Worm (Caenorhabditis elegans) whole organism, midembryonic: Measurements from ENCODE around the gene F13E6.1.

ENCODE experiments used
- cog-1 ChIP-seq: sonication (generic microtip); optimal IDR thresholded peaks from 2 replicates; lab custom pipeline; 2016; ENCODE audit warnings: missing genetic modification characterization, missing compliant biosample characterization
- flt-1 ChIP-seq: fragments of 200-800 bp; sonication (Bioruptor generic); IDR thresholded peaks from 2 replicates; pipeline ENCODE4 v1.3.6; 2022; ENCODE audit warnings: missing genetic modification characterization, missing compliant biosample characterization
- tab-1 ChIP-seq: fragments of 200-800 bp; sonication (Bioruptor generic); IDR thresholded peaks from 2 replicates; pipeline ENCODE4 v1.3.6; 2022; ENCODE audit warnings: missing genetic modification characterization, missing compliant biosample characterization

- no peak for TF ChIP-seq flt-1
- no peak for TF ChIP-seq tab-1 (GFP tag; lab: Robert Waterston, UW)
- no peak for TF ChIP-seq cog-1 (tag; lab: Kevin White, UChicago)
These were observed 7.6 kb upstream of the F13E6.1 start for ce11 chrX:10684533-10684932.
